Worm (Caenorhabditis elegans): ENCODE results near the gene unc-16.

DNA sequence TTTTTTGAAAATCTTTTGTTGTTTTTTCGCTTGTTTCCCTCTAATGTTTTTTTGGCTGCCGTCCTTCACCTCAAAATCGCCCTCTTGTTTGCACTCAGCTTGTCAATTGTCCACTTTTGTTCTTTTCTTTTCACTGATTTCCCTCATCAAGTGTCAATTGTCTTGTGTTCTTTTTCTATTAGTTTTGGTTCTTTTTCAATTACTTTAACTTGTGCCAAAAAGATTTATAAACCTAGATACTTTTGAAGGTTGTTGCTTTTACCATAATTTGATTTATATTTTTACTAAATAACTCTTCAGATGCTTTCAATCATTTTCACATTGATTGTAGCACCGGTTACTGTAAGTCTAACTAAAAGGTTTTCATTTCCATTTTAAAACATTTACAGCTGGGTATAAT, 22.4 kb downstream of the unc-16 start, which contains the start of gene C48B4.13:
- TF ChIP-seq xnd-1 (tag; optimal IDR thresholded peaks at IDR 0.05) (no peak), athp-1 (tag; optimal IDR thresholded peaks at IDR 0.05) (no peak), unc-62 (GFP tag; optimal IDR thresholded peaks at IDR 0.05) (no peak), Y56A3A.18 (GFP tag; IDR thresholded peaks at IDR 0.05) (no peak), madf-10 (tag; optimal IDR thresholded peaks at IDR 0.05) (no peak), ceh-91 (GFP tag; IDR thresholded peaks at IDR 0.05) (no peak), snpc-1.1 (tag; optimal IDR thresholded peaks at IDR 0.05; ENCODE audit: insufficient read depth) (no peak), ama-1 (optimal IDR thresholded peaks at IDR 0.05) (no peak), ama-1 (GFP tag; optimal IDR thresholded peaks at IDR 0.05) (no peak), mel-28 (tag; optimal IDR thresholded peaks at IDR 0.05; ENCODE audit: borderline replicate concordance) (no peak), him-1 (tag; optimal IDR thresholded peaks at IDR 0.05) (no peak), lin-54 (GFP tag; optimal IDR thresholded peaks at IDR 0.05) (no peak), cebp-1 (GFP tag; IDR thresholded peaks at IDR 0.05) (no peak), cebp-1 (tag; optimal IDR thresholded peaks at IDR 0.05) (no peak), mes-4 (tag; optimal IDR thresholded peaks at IDR 0.05) (no peak), attf-6 (GFP tag; IDR thresholded peaks at IDR 0.05) (no peak)

Measured in whole organism, young adult.